Worm (Caenorhabditis elegans): ENCODE data around the gene C34C12.6.

C34C12.6 gene

DNA sequence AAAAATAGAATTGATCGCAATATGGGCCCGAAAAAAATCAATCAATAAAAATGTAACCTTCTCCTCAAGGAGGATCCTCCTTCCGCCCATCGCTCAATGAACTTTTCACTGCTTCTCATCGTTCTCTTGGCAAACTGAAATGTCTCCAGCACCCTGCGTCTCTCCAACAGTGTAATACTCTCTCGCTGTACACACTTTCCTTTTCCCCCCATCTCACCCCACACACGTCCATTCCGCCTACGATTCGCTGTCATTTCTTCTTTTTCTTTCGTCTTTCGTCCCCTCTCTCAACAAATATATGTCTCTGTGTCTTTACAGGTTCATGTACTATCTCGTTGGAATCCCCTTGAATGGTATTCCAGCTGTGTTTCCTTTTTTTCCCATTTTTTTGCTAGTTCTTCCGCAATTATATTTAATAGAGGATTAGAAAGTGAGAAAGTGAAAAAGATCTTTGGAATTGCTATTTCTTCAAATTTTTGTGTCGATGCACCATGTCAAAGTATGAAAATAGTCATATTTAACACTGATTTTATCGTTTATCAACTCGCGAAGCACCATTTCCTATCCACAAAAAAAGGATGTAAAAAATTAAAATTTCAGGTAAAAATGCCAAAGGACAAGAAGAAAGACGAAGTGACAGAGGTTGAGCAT is 10.9 kb upstream of the C34C12.6 start, which contains the start of gene rsu-1 (continued):
- TF ChIP-seq Y5F2A.4 (GFP tag; optimal IDR thresholded peaks at IDR 0.05) (no peak), zfp-3 (GFP tag; conservative IDR thresholded peaks at IDR 0.05) (no peak), madf-5 (GFP tag; IDR thresholded peaks at IDR 0.05) (no peak), daf-19 (GFP tag; conservative IDR thresholded peaks at IDR 0.05) (no peak), mxl-2 (GFP tag; conservative IDR thresholded peaks at IDR 0.05) (no peak), ztf-11 (tag; optimal IDR thresholded peaks at IDR 0.05) (no peak), egl-27 (tag; optimal IDR thresholded peaks at IDR 0.05) (no peak), dve-1 (tag; optimal IDR thresholded peaks at IDR 0.05; ENCODE audit: insufficient read depth) (peak; percentile 70), php-3 (GFP tag; IDR thresholded peaks at IDR 0.05) (no peak), ceh-28 (tag; optimal IDR thresholded peaks at IDR 0.05) (no peak), R02D3.7 (tag; optimal IDR thresholded peaks at IDR 0.05) (no peak), daf-16 (GFP tag; optimal IDR thresholded peaks at IDR 0.05) (peak in 1 of 2 experiments; percentile 8), daf-16 (tag; optimal IDR thresholded peaks at IDR 0.05) (peak; percentile 49), nhr-6 (tag; optimal IDR thresholded peaks at IDR 0.05) (peak; percentile 43), lin-38 (GFP tag; IDR thresholded peaks at IDR 0.05) (peak; percentile 41), skn-1 (tag; optimal IDR thresholded peaks at IDR 0.05) (no peak), duxl-1 (tag; optimal IDR thresholded peaks at IDR 0.05; ENCODE audit: poor library complexity) (peak; percentile 26), Y48G9A.11 (GFP tag; IDR thresholded peaks at IDR 0.05) (no peak), lim-7 (GFP tag; IDR thresholded peaks at IDR 0.05) (no peak), jun-1 (tag; optimal IDR thresholded peaks at IDR 0.05) (no peak), nhr-10 (tag; optimal IDR thresholded peaks at IDR 0.05) (no peak), zip-11 (GFP tag; IDR thresholded peaks at IDR 0.05) (no peak), pha-4 (GFP tag; IDR thresholded peaks at IDR 0.05) (no peak), pha-4 (tag; optimal IDR thresholded peaks at IDR 0.05) (peak; percentile 41), snpc-4 (tag; optimal IDR thresholded peaks at IDR 0.05) (no peak), mdl-1 (tag; optimal IDR thresholded peaks at IDR 0.05) (peak in 1 of 2 experiments; percentile 69), ceh-82 (tag; optimal IDR thresholded peaks at IDR 0.05) (no peak), F26F4.8 (GFP tag; conservative IDR thresholded peaks at IDR 0.05) (no peak), mep-1 (tag; optimal IDR thresholded peaks at IDR 0.05) (peak; percentile 77), nhr-48 (tag; optimal IDR thresholded peaks at IDR 0.05) (peak; percentile 67), gei-8 (GFP tag; optimal IDR thresholded peaks at IDR 0.05) (no peak), hlh-11 (tag; optimal IDR thresholded peaks at IDR 0.05) (peak; percentile 84), lin-15B (tag; optimal IDR thresholded peaks at IDR 0.05) (no peak), ctbp-1 (GFP tag; IDR thresholded peaks at IDR 0.05) (no peak), nhr-237 (tag; optimal IDR thresholded peaks at IDR 0.05) (no peak), dmd-8 (GFP tag; IDR thresholded peaks at IDR 0.05) (no peak), T26A8.4 (GFP tag; IDR thresholded peaks at IDR 0.05) (peak; percentile 47), lin-13 (GFP tag; optimal IDR thresholded peaks at IDR 0.05) (peak; percentile 8), F37D6.2 (tag; optimal IDR thresholded peaks at IDR 0.05) (no peak), mes-2 (tag; optimal IDR thresholded peaks at IDR 0.05; ENCODE audit: poor library complexity, severe bottlenecking) (peak; percentile 73), arid-1 (GFP tag; conservative IDR thresholded peaks at IDR 0.05) (0 out of 2 replicates have a peak, but pooled peaks have one; percentile 35), fos-1 (tag; optimal IDR thresholded peaks at IDR 0.05) (no peak), saeg-2 (GFP tag; IDR thresholded peaks at IDR 0.05) (no peak), mxl-3 (GFP tag; optimal IDR thresholded peaks at IDR 0.05) (peak; percentile 16), zag-1 (tag; optimal IDR thresholded peaks at IDR 0.05) (no peak), pqm-1 (tag; optimal IDR thresholded peaks at IDR 0.05) (no peak), daf-12 (tag; optimal IDR thresholded peaks at IDR 0.05) (no peak), ces-1 (GFP tag; optimal IDR thresholded peaks at IDR 0.05) (no peak), Y75B8A.6 (GFP tag; IDR thresholded peaks at IDR 0.05) (no peak), unc-39 (tag; optimal IDR thresholded peaks at IDR 0.05) (no peak), mdt-29 (GFP tag; IDR thresholded peaks at IDR 0.05) (no peak), nhr-41 (GFP tag; IDR thresholded peaks at IDR 0.05) (no peak)
